Worm (Caenorhabditis elegans) whole organism, L3 larva: ENCODE data around the gene sru-9.

Experiments used
- R02D3.7 ChIP-seq: fragments of 150-350 bp; optimal IDR thresholded peaks from 2 replicates; lab custom pipeline; 2014; ENCODE audit warnings: missing biosample characterization, missing genetic modification characterization
- daf-12 ChIP-seq: fragments of 150-350 bp; optimal IDR thresholded peaks from 2 replicates; lab custom pipeline; 2014; ENCODE audit warnings: missing biosample characterization, missing genetic modification reagents, missing genetic modification characterization
- elt-3 ChIP-seq, 3 experiments: fragments of 150-350 bp in 1 of 3; sonication (generic microtip) in 2 of 3; optimal IDR thresholded peaks; 2 replicates in 2 of 3; 4 replicates in 1 of 3; lab custom pipeline; 2014 to 2017; ENCODE audit warnings: missing biosample characterization in 3 of 3, missing genetic modification characterization in 3 of 3
- sea-2 ChIP-seq: fragments of 150-350 bp; sonication (generic microtip); optimal IDR thresholded peaks from 4 replicates; lab custom pipeline; 2014; ENCODE audit warnings: missing biosample characterization, missing genetic modification reagents, missing genetic modification characterization
- tbx-2 ChIP-seq: sonication (generic microtip); optimal IDR thresholded peaks from 2 replicates; lab custom pipeline; 2016; ENCODE audit warnings: mild to moderate bottlenecking, missing genetic modification characterization, missing compliant biosample characterization

DNA sequence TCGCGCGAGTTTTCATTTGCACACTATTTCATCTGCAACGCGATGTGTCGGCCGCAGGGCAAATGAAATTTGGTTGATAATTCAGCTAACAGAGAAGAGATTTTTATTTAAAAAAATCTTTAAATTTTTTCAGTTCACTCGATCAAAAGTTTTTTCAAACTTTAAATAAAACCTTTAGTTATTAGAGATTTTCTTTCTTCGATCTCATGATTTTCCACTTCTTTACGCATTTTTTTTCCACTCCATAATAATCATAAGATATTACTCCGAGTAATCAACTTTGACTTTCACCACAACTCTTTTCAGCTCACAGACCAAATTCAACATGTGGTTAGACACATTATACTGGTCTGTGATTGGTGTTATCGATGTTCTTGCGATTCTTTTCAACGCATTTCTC, 14.1 kb upstream of the sru-9 start, which contains the start of gene srd-10:
- no peak for TF ChIP-seq R02D3.7 (tag; lab: Kevin White, UChicago)
- TF ChIP-seq sea-2 (GFP tag; lab: Kevin White, UChicago): no peak
- no peak for TF ChIP-seq tbx-2 (tag; lab: Kevin White, UChicago)
- no peak for TF ChIP-seq elt-3 (tag; optimal IDR thresholded peaks at IDR 0.05; lab: Kevin White, UChicago)
- no peak for TF ChIP-seq daf-12 (tag; lab: Kevin White, UChicago)
